Worm (Caenorhabditis elegans): ENCODE results near the gene C15H9.4.

- TF ChIP-seq aly-2 (tag; optimal IDR thresholded peaks at IDR 0.05) = no peak
- TF ChIP-seq mdl-1 (tag; optimal IDR thresholded peaks at IDR 0.05) = no peak
- TF ChIP-seq elt-1 (tag; optimal IDR thresholded peaks at IDR 0.05) = no peak
- TF ChIP-seq unc-62 (GFP tag; optimal IDR thresholded peaks at IDR 0.05) = no peak
- no peak for TF ChIP-seq nhr-76 (tag; optimal IDR thresholded peaks at IDR 0.05)
Measured at ce11 chrX:6059163-6059782, 38.2 kb upstream of the C15H9.4 start.
